Fruit fly (Drosophila melanogaster): ENCODE measurements around the gene CG17078.

CG17078 gene

DNA sequence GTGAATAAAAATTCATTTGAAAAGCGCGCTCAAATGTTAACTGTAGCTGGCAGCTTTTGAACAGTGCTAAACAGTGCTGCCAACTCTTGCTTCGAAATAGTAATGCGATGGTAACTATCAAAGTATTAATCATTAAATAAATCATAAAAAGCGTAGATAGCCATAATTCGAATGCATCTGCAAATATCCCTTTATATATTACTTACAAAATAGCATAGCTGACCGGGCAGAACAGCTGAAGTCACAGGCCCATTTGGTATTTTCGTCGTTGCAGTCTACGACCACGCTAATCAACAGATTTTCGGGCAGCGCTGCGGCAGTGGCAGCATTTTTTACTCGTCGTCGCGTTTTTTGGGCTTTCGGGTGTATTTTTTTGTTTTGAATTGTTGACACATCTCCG is 27.6 kb upstream of the CG17078 start, which contains the start of gene Plc21C (continued):
- no peak for TF ChIP-seq Dfd (GFP tag; optimal IDR thresholded peaks at IDR 0.05)
- TF ChIP-seq CG12659 (GFP tag; optimal IDR thresholded peaks at IDR 0.05): peak; percentile 69
- no peak for TF ChIP-seq Kr (GFP tag; optimal IDR thresholded peaks at IDR 0.05)
- peak; percentile 35 for TF ChIP-seq CG34376 (GFP tag; optimal IDR thresholded peaks at IDR 0.05)
- peak; percentile 35 for TF ChIP-seq CG15269 (tag; optimal IDR thresholded peaks at IDR 0.05)
- TF ChIP-seq MESR4 (GFP tag; optimal IDR thresholded peaks at IDR 0.05): peak; percentile 46
- TF ChIP-seq CG18476 (GFP tag; optimal IDR thresholded peaks at IDR 0.05): peak; percentile 33
- no peak for TF ChIP-seq bbx (GFP tag; IDR thresholded peaks at IDR 0.05; ENCODE audit: partially characterized antibody)
- no peak for TF ChIP-seq CG32767 (GFP tag; IDR thresholded peaks at IDR 0.05)
- TF ChIP-seq cad (GFP tag; optimal IDR thresholded peaks at IDR 0.05): no peak
- TF ChIP-seq CG17612 (GFP tag; IDR thresholded peaks at IDR 0.05): no peak
- TF ChIP-seq nmo (GFP tag; optimal IDR thresholded peaks at IDR 0.05): peak; percentile 77
- TF ChIP-seq CG2712 (tag; optimal IDR thresholded peaks at IDR 0.05): peak; percentile 60
- TF ChIP-seq CG30020 (tag; optimal IDR thresholded peaks at IDR 0.05): peak; percentile 25
- TF ChIP-seq CG9932 (GFP tag; IDR thresholded peaks at IDR 0.05): peak; percentile 65
- no peak for TF ChIP-seq CG8359 (GFP tag; optimal IDR thresholded peaks at IDR 0.05; ENCODE audit: borderline replicate concordance)

DNA sequence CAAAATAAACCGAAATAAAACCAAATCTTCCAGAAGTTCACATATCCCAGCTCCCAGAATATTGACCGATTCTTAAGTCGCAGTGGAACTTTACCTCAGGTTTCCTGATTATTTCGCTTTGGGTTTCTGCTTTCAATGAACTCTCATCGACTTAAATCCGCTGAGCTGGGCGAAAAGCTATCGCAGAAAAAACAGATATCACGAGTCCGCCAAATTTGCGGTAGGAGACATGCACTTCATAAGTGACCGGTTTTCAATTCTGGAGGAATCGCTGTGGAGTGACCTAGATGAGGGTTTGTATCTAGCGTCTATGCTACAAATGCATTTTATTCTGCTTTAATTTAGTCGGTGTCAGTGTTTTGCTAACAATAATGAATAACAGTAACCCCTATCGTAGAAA is 27.2 kb upstream of the CG17078 start:
- peak in 1 of 2 experiments; percentile 68 for TF ChIP-seq eve (GFP tag; optimal IDR thresholded peaks at IDR 0.05)
- TF ChIP-seq CG3838 (GFP tag; optimal IDR thresholded peaks at IDR 0.05): no peak
- no peak for TF ChIP-seq CG2199 (GFP tag; IDR thresholded peaks at IDR 0.05)
- TF ChIP-seq bigmax (GFP tag; optimal IDR thresholded peaks at IDR 0.05): peak; percentile 10

DNA sequence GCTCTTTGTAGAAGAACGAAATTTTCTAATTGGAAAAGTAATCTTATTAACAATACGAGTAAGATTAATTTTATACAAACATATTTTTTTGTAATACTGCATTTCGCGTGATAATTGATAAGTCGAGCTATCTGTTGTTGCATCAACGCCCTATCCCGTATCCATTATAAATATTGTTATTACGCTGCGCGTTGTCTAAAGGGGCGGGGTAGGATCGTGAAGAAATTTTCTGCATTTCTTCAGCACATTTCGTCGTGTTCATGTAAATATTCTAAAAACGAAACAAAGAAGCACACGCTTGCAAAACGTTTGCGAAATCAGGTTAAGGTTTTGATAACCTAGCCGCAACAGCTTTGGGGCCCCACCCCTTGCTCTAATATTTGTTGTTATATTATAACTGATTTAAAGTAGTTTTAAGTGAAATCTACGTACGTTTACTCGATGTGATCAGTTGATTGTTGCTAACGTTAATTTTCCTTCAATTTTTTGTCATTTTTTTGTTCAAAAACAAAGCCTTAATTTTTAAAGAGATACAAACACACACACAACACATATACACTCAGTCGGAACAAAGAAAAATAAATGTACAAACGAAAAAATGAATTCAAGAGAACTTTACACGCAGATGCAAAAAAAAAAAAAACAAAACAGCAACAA is 25.4 kb upstream of the CG17078 start:
- no peak for TF ChIP-seq knrl (GFP tag; IDR thresholded peaks at IDR 0.05; ENCODE audit: partially characterized antibody)

DNA sequence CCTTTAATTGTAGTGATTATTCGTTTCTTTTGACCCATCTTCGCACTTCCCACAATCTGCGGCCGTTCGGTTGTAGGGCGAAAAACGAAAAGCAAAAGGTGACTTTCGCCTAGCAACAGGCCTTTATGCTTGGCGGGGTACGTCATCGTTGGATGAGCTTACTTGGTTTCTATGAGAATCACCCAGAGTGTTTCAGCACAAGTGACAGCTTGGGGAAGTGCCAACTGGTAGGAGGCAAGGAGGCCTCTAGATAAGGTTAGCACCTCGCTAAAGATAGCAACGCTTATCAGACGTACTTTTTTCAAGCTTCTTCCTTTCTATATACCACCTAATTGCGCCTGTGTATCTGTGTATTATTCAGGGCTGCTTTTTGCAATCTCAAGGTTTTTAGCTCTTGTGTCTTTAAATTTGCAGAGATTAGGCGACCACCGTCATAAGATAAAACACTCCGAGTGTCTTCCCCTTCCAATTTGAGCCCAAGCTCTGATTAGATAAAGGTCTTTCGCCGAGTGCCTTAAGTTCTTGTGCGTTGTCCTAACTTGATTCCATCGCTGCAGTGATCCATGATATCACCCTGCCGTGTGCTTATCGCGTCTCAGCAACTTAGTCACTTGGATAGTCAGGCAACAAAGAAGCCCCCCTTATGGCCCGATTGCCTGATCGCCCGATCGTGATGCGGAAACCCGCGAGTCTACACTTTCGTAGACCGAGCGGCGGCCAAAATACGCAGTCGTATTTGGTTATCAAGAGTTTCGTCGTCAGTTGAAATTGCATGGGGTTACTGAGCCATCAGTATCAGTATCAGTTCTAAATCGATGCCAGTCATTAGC is 23.1 kb upstream of the CG17078 start:
- no peak for TF ChIP-seq Rfx (GFP tag; IDR thresholded peaks at IDR 0.05)
- no peak for TF ChIP-seq Ada2b (GFP tag; IDR thresholded peaks at IDR 0.05)
- TF ChIP-seq ken (GFP tag; IDR thresholded peaks at IDR 0.05): 0 out of 3 replicates have a peak, but pooled peaks have one; percentile 7
- no peak for TF ChIP-seq twi (tag; optimal IDR thresholded peaks at IDR 0.05)
- no peak for TF ChIP-seq CG14667 (GFP tag; IDR thresholded peaks at IDR 0.05)
- peak; percentile 12 for TF ChIP-seq ftz-f1 (GFP tag; optimal IDR thresholded peaks at IDR 0.05)
- TF ChIP-seq BtbVII (GFP tag; optimal IDR thresholded peaks at IDR 0.05): peak; percentile 9
- no peak for TF ChIP-seq tgo (GFP tag; IDR thresholded peaks at IDR 0.05)
- TF ChIP-seq Med (GFP tag): peak; percentile 71
- no peak for TF ChIP-seq lab (GFP tag; optimal IDR thresholded peaks at IDR 0.05)
- TF ChIP-seq CG13894 (tag; optimal IDR thresholded peaks at IDR 0.05): peak; percentile 21
- no peak for TF ChIP-seq nom (GFP tag; optimal IDR thresholded peaks at IDR 0.05)
- TF ChIP-seq pum (GFP tag; optimal IDR thresholded peaks at IDR 0.05): no peak
- no peak for TF ChIP-seq Sox102F (GFP tag; optimal IDR thresholded peaks at IDR 0.05)
- no peak for TF ChIP-seq Spps (tag; optimal IDR thresholded peaks at IDR 0.05)
- no peak for TF ChIP-seq CG31224 (GFP tag; IDR thresholded peaks at IDR 0.05)
- no peak for TF ChIP-seq bigmax (GFP tag; optimal IDR thresholded peaks at IDR 0.05)
- TF ChIP-seq CG12744 (GFP tag; optimal IDR thresholded peaks at IDR 0.05): no peak
- TF ChIP-seq corto (GFP tag; optimal IDR thresholded peaks at IDR 0.05): no peak
- no peak for TF ChIP-seq CG1602 (GFP tag; optimal IDR thresholded peaks at IDR 0.05)
- no peak for TF ChIP-seq crc (GFP tag; optimal IDR thresholded peaks at IDR 0.05)
- no peak for TF ChIP-seq CG6765 (GFP tag; optimal IDR thresholded peaks at IDR 0.05)
- TF ChIP-seq Lim3 (GFP tag; IDR thresholded peaks at IDR 0.05): no peak
- TF ChIP-seq CG16813 (GFP tag; IDR thresholded peaks at IDR 0.05; ENCODE audit: partially characterized antibody): no peak
